Fruit fly (Drosophila melanogaster) whole organism, embryonic: Measurements from ENCODE around the gene CG42366.

Experiments used
- Atf3 ChIP-seq: fragments of 200-800 bp; sonication (Bioruptor generic); optimal IDR thresholded peaks from 3 replicates; lab custom pipeline; 2016; ENCODE audit warnings: missing biosample characterization, missing genetic modification characterization
- CG10366 ChIP-seq: fragments of 200-800 bp; sonication (Bioruptor generic); IDR thresholded peaks from 2 replicates; pipeline ENCODE4 v1.3.6; 2022; ENCODE audit warnings: missing biosample characterization, missing genetic modification characterization
- CG10959 ChIP-seq: fragments of 200-800 bp; sonication (Bioruptor generic); IDR thresholded peaks from 2 replicates; pipeline ENCODE4 v1.3.6; 2022; ENCODE audit warnings: missing biosample characterization, missing genetic modification characterization
- CG11093 ChIP-seq: fragments of 200-800 bp; sonication (Bioruptor generic); IDR thresholded peaks from 3 replicates; pipeline ENCODE4 v1.3.6; 2022; ENCODE audit warnings: missing biosample characterization, missing genetic modification characterization
- CG12391 ChIP-seq: fragments of 200-800 bp; sonication (Bioruptor generic); optimal IDR thresholded peaks from 3 replicates; lab custom pipeline; 2018; ENCODE audit warnings: missing biosample characterization, mild to moderate bottlenecking, missing genetic modification characterization, moderate library complexity
- CG13424 ChIP-seq: fragments of 200-800 bp; sonication (Bioruptor generic); optimal IDR thresholded peaks from 2 replicates; lab custom pipeline; 2019; ENCODE audit warnings: missing biosample characterization, mild to moderate bottlenecking, missing genetic modification characterization, moderate library complexity
- CG13894 ChIP-seq: fragments of 200-800 bp; sonication (Bioruptor generic); optimal IDR thresholded peaks from 3 replicates; lab custom pipeline; 2018; ENCODE audit warnings: missing biosample characterization, mild to moderate bottlenecking, missing genetic modification characterization, moderate library complexity
- CG14050 ChIP-seq: fragments of 200-800 bp; sonication (Bioruptor generic); IDR thresholded peaks from 3 replicates; pipeline ENCODE4 v1.3.6; 2022; ENCODE audit warnings: missing biosample characterization, missing genetic modification characterization
- CG15011 ChIP-seq: fragments of 200-800 bp; sonication (Bioruptor generic); optimal IDR thresholded peaks from 3 replicates; lab custom pipeline; 2018; ENCODE audit warnings: missing biosample characterization, mild to moderate bottlenecking, missing genetic modification characterization
- CG16863 ChIP-seq: fragments of 200-800 bp; sonication (Bioruptor generic); optimal IDR thresholded peaks from 3 replicates; lab custom pipeline; 2016; ENCODE audit warnings: missing biosample characterization, missing genetic modification characterization
- CG1792 ChIP-seq: fragments of 200-800 bp; sonication (Bioruptor generic); optimal IDR thresholded peaks from 2 replicates; lab custom pipeline; 2016; ENCODE audit warnings: missing biosample characterization, missing genetic modification characterization
- CG18011 ChIP-seq: fragments of 200-800 bp; sonication (Bioruptor generic); optimal IDR thresholded peaks from 2 replicates; lab custom pipeline; 2017; ENCODE audit warnings: missing biosample characterization, missing genetic modification characterization, mild to moderate bottlenecking, moderate library complexity, missing genotype
- CG18619 ChIP-seq: fragments of 200-800 bp; sonication (Bioruptor generic); optimal IDR thresholded peaks from 3 replicates; lab custom pipeline; 2017; ENCODE audit warnings: missing biosample characterization, mild to moderate bottlenecking, missing genetic modification characterization
- CG18764 ChIP-seq: fragments of 200-800 bp; sonication (Bioruptor generic); optimal IDR thresholded peaks from 3 replicates; lab custom pipeline; 2016; ENCODE audit warnings: missing biosample characterization, missing genetic modification characterization
- CG30403 ChIP-seq: fragments of 200-800 bp; sonication (Bioruptor generic); optimal IDR thresholded peaks from 3 replicates; lab custom pipeline; 2016; ENCODE audit warnings: missing biosample characterization, missing genetic modification characterization
- CG32767 ChIP-seq: fragments of 200-800 bp; sonication (Bioruptor generic); IDR thresholded peaks from 2 replicates; pipeline ENCODE4 v1.3.6; 2022; ENCODE audit warnings: missing biosample characterization, missing genetic modification characterization
- CG5245 ChIP-seq: fragments of 200-800 bp; sonication (Bioruptor generic); optimal IDR thresholded peaks from 3 replicates; lab custom pipeline; 2016; ENCODE audit warnings: missing biosample characterization, missing genetic modification characterization
- CG6683 ChIP-seq: fragments of 200-800 bp; sonication (Bioruptor generic); optimal IDR thresholded peaks from 2 replicates; lab custom pipeline; 2017; ENCODE audit warnings: missing biosample characterization, mild to moderate bottlenecking, missing genetic modification characterization, missing genetic modification reagents
- CG7963 ChIP-seq: fragments of 200-800 bp; sonication (Bioruptor generic); IDR thresholded peaks from 3 replicates; pipeline ENCODE4 v1.3.6; 2022; ENCODE audit warnings: missing biosample characterization, missing genetic modification characterization; ENCODE audit not compliant: partially characterized antibody
- Dbx ChIP-seq: fragments of 200-800 bp; sonication (Bioruptor generic); IDR thresholded peaks from 3 replicates; pipeline ENCODE4 v1.3.6; 2022; ENCODE audit warnings: missing biosample characterization, missing genetic modification characterization
- Gug ChIP-seq: fragments of 200-800 bp; sonication (Bioruptor generic); IDR thresholded peaks from 4 replicates; pipeline ENCODE4 v1.3.6; 2022; ENCODE audit warnings: missing biosample characterization, missing genetic modification characterization
- H2.0 ChIP-seq: fragments of 200-800 bp; sonication (Bioruptor generic); IDR thresholded peaks from 2 replicates; pipeline ENCODE4 v1.3.6; 2022; ENCODE audit warnings: missing biosample characterization, missing genetic modification characterization
- Hey ChIP-seq: fragments of 200-800 bp; sonication (Bioruptor generic); optimal IDR thresholded peaks from 3 replicates; lab custom pipeline; 2018; ENCODE audit warnings: missing biosample characterization, mild to moderate bottlenecking, missing genetic modification characterization
- Hr51 ChIP-seq, 2 experiments: fragments of 200-800 bp; sonication (Bioruptor generic); optimal IDR thresholded peaks; 2 replicates in 1 of 2; 3 replicates in 1 of 2; lab custom pipeline; 2016 to 2018; ENCODE audit warnings: missing biosample characterization in 2 of 2, missing genetic modification characterization in 2 of 2, mild to moderate bottlenecking in 1 of 2, moderate library complexity in 1 of 2
- Hsf ChIP-seq: fragments of 200-800 bp; sonication (Bioruptor generic); optimal IDR thresholded peaks from 3 replicates; lab custom pipeline; 2016; ENCODE audit warnings: missing biosample characterization, missing genetic modification characterization
- Lhr ChIP-seq: fragments of 200-800 bp; sonication (Bioruptor generic); optimal IDR thresholded peaks from 3 replicates; lab custom pipeline; 2017; ENCODE audit warnings: mild to moderate bottlenecking, missing biosample characterization, missing genetic modification reagents, missing genetic modification characterization
- Mad ChIP-seq: fragments of 200-800 bp; sonication (Bioruptor generic); optimal IDR thresholded peaks from 2 replicates; lab custom pipeline; 2016; ENCODE audit warnings: missing biosample characterization, missing genetic modification characterization
- amos ChIP-seq: fragments of 200-800 bp; sonication (Bioruptor generic); IDR thresholded peaks from 2 replicates; pipeline ENCODE4 v1.3.6; 2022; ENCODE audit warnings: missing biosample characterization, missing genetic modification characterization; ENCODE audit not compliant: partially characterized antibody
- ara ChIP-seq: fragments of 200-800 bp; sonication (Bioruptor generic); IDR thresholded peaks from 2 replicates; pipeline ENCODE4 v1.3.6; 2022; ENCODE audit warnings: missing biosample characterization, missing genetic modification characterization
- bbx ChIP-seq: fragments of 200-800 bp; sonication (Bioruptor generic); IDR thresholded peaks from 2 replicates; pipeline ENCODE4 v1.3.6; 2022; ENCODE audit warnings: missing biosample characterization, missing genetic modification characterization; ENCODE audit not compliant: partially characterized antibody
- caup ChIP-seq: fragments of 200-800 bp; sonication (Bioruptor generic); optimal IDR thresholded peaks from 3 replicates; lab custom pipeline; 2017; ENCODE audit warnings: missing biosample characterization, mild to moderate bottlenecking, missing genetic modification characterization, moderate library complexity; ENCODE audit not compliant: severe bottlenecking
- croc ChIP-seq: fragments of 200-800 bp; sonication (Bioruptor generic); conservative IDR thresholded peaks from 3 replicates; pipeline ENCODE4 v1.3.6; 2022; ENCODE audit warnings: missing biosample characterization, missing genetic modification characterization
- crp ChIP-seq, 2 experiments: fragments of 200-800 bp; sonication (Bioruptor generic); optimal IDR thresholded peaks; 2 replicates in 1 of 2; 3 replicates in 1 of 2; lab custom pipeline; 2017; ENCODE audit warnings: missing biosample characterization in 2 of 2, missing genetic modification characterization in 2 of 2, mild to moderate bottlenecking in 1 of 2, moderate library complexity in 1 of 2
- dysf ChIP-seq: fragments of 200-800 bp; sonication (Bioruptor generic); IDR thresholded peaks from 3 replicates; pipeline ENCODE4 v1.3.6; 2022; ENCODE audit warnings: missing biosample characterization, missing genetic modification characterization
- gem ChIP-seq: fragments of 200-800 bp; sonication (Bioruptor generic); optimal IDR thresholded peaks from 2 replicates; lab custom pipeline; 2019; ENCODE audit warnings: missing biosample characterization, mild to moderate bottlenecking, missing genetic modification characterization, moderate library complexity
- gt ChIP-seq: fragments of 200-800 bp; sonication (Bioruptor generic); IDR thresholded peaks from 2 replicates; pipeline ENCODE4 v1.3.6; 2022; ENCODE audit warnings: missing biosample characterization, missing genetic modification characterization
- hkb ChIP-seq, 2 experiments: fragments of 200-800 bp in 1 of 2; fragments of >200 bp in 1 of 2; sonication (Bioruptor generic) in 1 of 2; IDR thresholded peaks in 1 of 2; optimal IDR thresholded peaks in 1 of 2; 2 replicates each; pipeline versions ENCODE4 v1.3.6 to Lab custom; 2017 to 2022; ENCODE audit warnings: missing biosample characterization in 1 of 2, missing genetic modification characterization in 1 of 2
- luna ChIP-seq: fragments of 200-800 bp; sonication (Bioruptor generic); optimal IDR thresholded peaks from 2 replicates; lab custom pipeline; 2016; ENCODE audit warnings: missing biosample characterization, missing genetic modification characterization
- odd ChIP-seq: fragments of 200-800 bp; sonication (Bioruptor generic); optimal IDR thresholded peaks from 2 replicates; lab custom pipeline; 2017; ENCODE audit warnings: missing biosample characterization, mild to moderate bottlenecking, missing genetic modification characterization
- otp ChIP-seq: fragments of 200-800 bp; sonication (Bioruptor generic); IDR thresholded peaks from 3 replicates; pipeline ENCODE4, ENCODE4 v1.3.6; 2022; ENCODE audit warnings: missing biosample characterization, missing genetic modification characterization
- pum ChIP-seq: fragments of 200-800 bp; sonication (Bioruptor generic); optimal IDR thresholded peaks from 2 replicates; lab custom pipeline; 2016; ENCODE audit warnings: missing biosample characterization, missing genetic modification characterization
- sd ChIP-seq: fragments of 200-800 bp; sonication (Bioruptor generic); optimal IDR thresholded peaks from 3 replicates; lab custom pipeline; 2018; ENCODE audit warnings: missing biosample characterization, mild to moderate bottlenecking, missing genetic modification characterization, moderate library complexity
- sob ChIP-seq: fragments of 200-800 bp; sonication (Bioruptor generic); IDR thresholded peaks from 2 replicates; pipeline ENCODE4 v1.3.6; 2022; ENCODE audit warnings: missing biosample characterization, missing genetic modification characterization
- tna ChIP-seq: fragments of 200-800 bp; sonication (Bioruptor generic); IDR thresholded peaks from 2 replicates; pipeline ENCODE4 v1.3.6; 2022; ENCODE audit warnings: missing biosample characterization, missing genetic modification characterization; ENCODE audit not compliant: partially characterized antibody
- ttk ChIP-seq: fragments of 200-800 bp; sonication (Bioruptor generic); IDR thresholded peaks from 2 replicates; pipeline ENCODE4 v2.1.2; 2022; ENCODE audit warnings: missing biosample characterization, missing genetic modification characterization
- wdn ChIP-seq: fragments of 200-800 bp; sonication (Bioruptor generic); IDR thresholded peaks from 2 replicates; pipeline ENCODE4 v1.3.6; 2022; ENCODE audit warnings: missing biosample characterization, missing genetic modification characterization

Gene CG42366

dm6 chr2L:9918020-9918959 is 6.7 kb upstream of the CG42366 start, which contains the start of the genes CG5885 and CG4598 (continued):
- TF ChIP-seq Hsf (GFP tag; lab: Kevin White, UChicago) (peak; percentile 38), CG7963 (GFP tag; lab: Robert Waterston, UW) (peak; percentile 29; the same call in 1 of the 3 replicates), H2.0 (peak; percentile 65; the same call in 1 of the 2 replicates), ttk (GFP tag; lab: Robert Waterston, UW) (no peak; the same call in 1 of the 2 replicates), CG1792 (no peak), bbx (peak; percentile 81), sd (tag; lab: Kevin White, UChicago) (peak; percentile 15), sob (GFP tag; lab: Robert Waterston, UW) (peak; percentile 47; the same call in 1 of the 2 replicates), CG13894 (tag; lab: Kevin White, UChicago) (peak; percentile 53), CG6683 (GFP tag; lab: Kevin White, UChicago) (no peak), croc (GFP tag; lab: Robert Waterston, UW) (0 out of 3 replicates have a peak, but pooled peaks have one; percentile 25), tna (GFP tag; lab: Robert Waterston, UW) (peak; percentile 48), CG30403 (peak; percentile 77), CG32767 (GFP tag; lab: Robert Waterston, UW) (peak; percentile 34; the same call in 1 of the 2 replicates), CG16863 (peak; percentile 27), odd (GFP tag; lab: Kevin White, UChicago) (peak; percentile 56), Hey (no peak), Atf3 (GFP tag; lab: Kevin White, UChicago) (peak; percentile 27), gem (peak; percentile 87), Mad (GFP tag; lab: Kevin White, UChicago) (peak; percentile 6), pum (GFP tag; lab: Kevin White, UChicago) (no peak), CG14050 (no peak; the same call in 1 of the 3 replicates), otp (peak; percentile 42; the same call in 2 of the 3 replicates), CG18619 (GFP tag; lab: Kevin White, UChicago) (peak; percentile 69), luna (no peak), Hr51 (GFP tag; optimal IDR thresholded peaks at IDR 0.05; lab: Kevin White, UChicago) (peak; percentile 11 to 81), CG10366 (GFP tag; lab: Robert Waterston, UW) (peak; percentile 70), amos (GFP tag; lab: Robert Waterston, UW) (peak; percentile 85), wdn (GFP tag; lab: Robert Waterston, UW) (no peak), CG18011 (GFP tag; lab: Kevin White, UChicago) (peak; percentile 11), gt (no peak), CG10959 (GFP tag; lab: Robert Waterston, UW) (peak; percentile 52), CG5245 (GFP tag; lab: Kevin White, UChicago) (no peak), Lhr (GFP tag; lab: Kevin White, UChicago) (peak; percentile 44), crp (GFP tag; optimal IDR thresholded peaks at IDR 0.05; lab: Kevin White, UChicago) (peak in 1 of 2 experiments; percentile 55), ara (peak; percentile 35; the same call in 1 of the 2 replicates), dysf (GFP tag; lab: Robert Waterston, UW) (peak; percentile 72; the same call in 2 of the 3 replicates), CG18764 (GFP tag; lab: Kevin White, UChicago) (peak; percentile 71), Gug (peak; percentile 56; the same call in 2 of the 4 replicates), Dbx (GFP tag; lab: Robert Waterston, UW) (peak; percentile 80), CG11093 (GFP tag; lab: Robert Waterston, UW) (no peak), CG15011 (GFP tag; lab: Kevin White, UChicago) (peak; percentile 18), caup (GFP tag; lab: Kevin White, UChicago) (peak; percentile 59), CG13424 (tag; lab: Kevin White, UChicago) (peak; percentile 78), CG12391 (tag; lab: Kevin White, UChicago) (peak; percentile 82), hkb (optimal IDR thresholded peaks at IDR 0.05; lab: Kevin White, UChicago) (no peak), hkb (GFP tag; IDR thresholded peaks at IDR 0.05; lab: Robert Waterston, UW) (peak; percentile 84)
